Worm (Caenorhabditis elegans): ENCODE data around the gene C06A8.6.

ce11 chrII:7765456-7765855 is 6.8 kb upstream of the C06A8.6 start, which contains the start of gene srh-39:
- TF ChIP-seq pha-4 (GFP tag; IDR thresholded peaks at IDR 0.05), result no peak
- no peak for TF ChIP-seq pha-4 (tag; optimal IDR thresholded peaks at IDR 0.05)
- TF ChIP-seq lin-1 (GFP tag; IDR thresholded peaks at IDR 0.05), result no peak
- no peak for TF ChIP-seq pqm-1 (tag; optimal IDR thresholded peaks at IDR 0.05)
- TF ChIP-seq snpc-4 (tag; optimal IDR thresholded peaks at IDR 0.05), result no peak
- no peak for TF ChIP-seq fkh-10 (GFP tag; optimal IDR thresholded peaks at IDR 0.05)
- TF ChIP-seq saeg-2 (GFP tag; IDR thresholded peaks at IDR 0.05), result no peak
- TF ChIP-seq T20F7.1 (GFP tag; optimal IDR thresholded peaks at IDR 0.05), result no peak

Data from whole organism, L4 larva.